Fruit fly (Drosophila melanogaster) whole organism, embryonic: Measurements from ENCODE around the gene CG6441.

Experiments used
- Ada2b ChIP-seq: fragments of 200-800 bp; sonication (Bioruptor generic); IDR thresholded peaks from 2 replicates; pipeline ENCODE4 v1.3.6; 2022; ENCODE audit warnings: missing biosample characterization, missing genetic modification characterization
- B-H1 ChIP-seq: fragments of 200-800 bp; sonication (Bioruptor generic); IDR thresholded peaks from 3 replicates; pipeline ENCODE4 v1.3.6; 2022; ENCODE audit warnings: missing biosample characterization, missing genetic modification characterization
- Bgb ChIP-seq: fragments of 200-800 bp; sonication (Bioruptor generic); IDR thresholded peaks from 2 replicates; pipeline ENCODE4 v1.3.6; 2022; ENCODE audit warnings: missing biosample characterization, missing genetic modification characterization; ENCODE audit not compliant: partially characterized antibody
- BtbVII ChIP-seq: fragments of 200-800 bp; sonication (Bioruptor generic); optimal IDR thresholded peaks from 3 replicates; lab custom pipeline; 2017; ENCODE audit warnings: missing biosample characterization, mild to moderate bottlenecking, missing genetic modification characterization
- CG10147 ChIP-seq: fragments of 200-800 bp; sonication (Bioruptor generic); optimal IDR thresholded peaks from 2 replicates; lab custom pipeline; 2019; ENCODE audit warnings: missing biosample characterization, mild to moderate bottlenecking, missing genetic modification characterization, moderate library complexity
- CG10209 ChIP-seq: fragments of 200-800 bp; sonication (Bioruptor generic); optimal IDR thresholded peaks from 3 replicates; lab custom pipeline; 2017; ENCODE audit warnings: missing biosample characterization, mild to moderate bottlenecking, missing genetic modification characterization, missing genetic modification reagents
- CG10366 ChIP-seq: fragments of 200-800 bp; sonication (Bioruptor generic); IDR thresholded peaks from 2 replicates; pipeline ENCODE4 v1.3.6; 2022; ENCODE audit warnings: missing biosample characterization, missing genetic modification characterization
- CG10979 ChIP-seq: fragments of 200-800 bp; sonication (Bioruptor generic); optimal IDR thresholded peaks from 2 replicates; lab custom pipeline; 2018; ENCODE audit warnings: missing biosample characterization, mild to moderate bottlenecking, missing genetic modification characterization, moderate library complexity
- CG11696 ChIP-seq: fragments of 200-800 bp; sonication (Bioruptor generic); IDR thresholded peaks from 2 replicates; pipeline ENCODE4 v1.3.6; 2022; ENCODE audit warnings: missing biosample characterization, missing genetic modification characterization
- CG12104 ChIP-seq: fragments of 200-800 bp; sonication (Bioruptor generic); optimal IDR thresholded peaks from 3 replicates; lab custom pipeline; 2016; ENCODE audit warnings: missing biosample characterization, missing genetic modification characterization
- CG12155 ChIP-seq: fragments of 200-800 bp; sonication (Bioruptor generic); optimal IDR thresholded peaks from 3 replicates; lab custom pipeline; 2016; ENCODE audit warnings: missing biosample characterization, missing genetic modification characterization
- CG13424 ChIP-seq: fragments of 200-800 bp; sonication (Bioruptor generic); optimal IDR thresholded peaks from 2 replicates; lab custom pipeline; 2019; ENCODE audit warnings: missing biosample characterization, mild to moderate bottlenecking, missing genetic modification characterization, moderate library complexity
- CG1603 ChIP-seq: fragments of 200-800 bp; sonication (Bioruptor generic); optimal IDR thresholded peaks from 2 replicates; lab custom pipeline; 2019; ENCODE audit warnings: missing biosample characterization, mild to moderate bottlenecking, missing genetic modification characterization, moderate library complexity
- CG17385 ChIP-seq: fragments of 200-800 bp; sonication (Bioruptor generic); optimal IDR thresholded peaks from 3 replicates; lab custom pipeline; 2018; ENCODE audit warnings: missing biosample characterization, mild to moderate bottlenecking, missing genetic modification characterization
- CG34224 ChIP-seq: fragments of 200-800 bp; sonication (Bioruptor generic); IDR thresholded peaks from 3 replicates; pipeline ENCODE4 v1.3.6; 2022; ENCODE audit warnings: missing biosample characterization, missing genetic modification characterization; ENCODE audit not compliant: partially characterized antibody
- CG34422 ChIP-seq: fragments of 200-800 bp; sonication (Bioruptor generic); IDR thresholded peaks from 3 replicates; pipeline ENCODE4 v1.3.6; 2022; ENCODE audit warnings: missing biosample characterization, missing genetic modification characterization
- CG3995 ChIP-seq: fragments of 200-800 bp; sonication (Bioruptor generic); optimal IDR thresholded peaks from 3 replicates; lab custom pipeline; 2016; ENCODE audit warnings: missing biosample characterization, missing genetic modification characterization
- CG4282 ChIP-seq: fragments of 200-800 bp; sonication (Bioruptor generic); optimal IDR thresholded peaks from 2 replicates; lab custom pipeline; 2016; ENCODE audit warnings: missing biosample characterization, missing genetic modification characterization
- CG4360 ChIP-seq: fragments of 200-800 bp; sonication (Bioruptor generic); IDR thresholded peaks from 2 replicates; pipeline ENCODE4 v1.3.6; 2022; ENCODE audit warnings: missing biosample characterization, missing genetic modification characterization
- CG6272 ChIP-seq: fragments of 200-800 bp; sonication (Bioruptor generic); IDR thresholded peaks from 2 replicates; pipeline ENCODE4 v1.3.6; 2022; ENCODE audit warnings: missing biosample characterization, missing genetic modification characterization
- CG7839 ChIP-seq: fragments of 200-800 bp; sonication (Bioruptor generic); optimal IDR thresholded peaks from 3 replicates; lab custom pipeline; 2018; ENCODE audit warnings: missing biosample characterization, mild to moderate bottlenecking, missing genetic modification characterization, moderate library complexity
- D19A ChIP-seq: fragments of 200-800 bp; optimal IDR thresholded peaks from 3 replicates; lab custom pipeline; 2019; ENCODE audit warnings: missing biosample characterization, mild to moderate bottlenecking, missing genetic modification characterization, moderate library complexity
- H15 ChIP-seq: fragments of 200-800 bp; sonication (Bioruptor generic); IDR thresholded peaks from 3 replicates; pipeline ENCODE4 v1.3.6; 2022; ENCODE audit warnings: missing biosample characterization, missing genetic modification characterization
- HLH3B ChIP-seq: fragments of 200-800 bp; sonication (Bioruptor generic); IDR thresholded peaks from 2 replicates; pipeline ENCODE4 v1.3.6; 2022; ENCODE audit warnings: missing biosample characterization, missing genetic modification characterization
- Lpt ChIP-seq: fragments of >200 bp; optimal IDR thresholded peaks from 2 replicates; lab custom pipeline; 2018; ENCODE audit warnings: missing biosample characterization, missing genetic modification characterization
- Ravus ChIP-seq: fragments of 200-800 bp; sonication (Bioruptor generic); IDR thresholded peaks from 2 replicates; pipeline ENCODE4 v1.3.6; 2022; ENCODE audit warnings: missing biosample characterization, missing genetic modification characterization
- Scr ChIP-seq: fragments of 200-800 bp; sonication (Bioruptor generic); IDR thresholded peaks from 2 replicates; pipeline ENCODE4 v1.3.6; 2022; ENCODE audit warnings: missing biosample characterization, missing genetic modification characterization; ENCODE audit not compliant: partially characterized antibody
- Side ChIP-seq: fragments of 200-800 bp; sonication (Bioruptor generic); optimal IDR thresholded peaks from 2 replicates; lab custom pipeline; 2016; ENCODE audit warnings: missing biosample characterization, missing genetic modification characterization
- Sin3A ChIP-seq: fragments of >200 bp; optimal IDR thresholded peaks from 2 replicates; lab custom pipeline; 2018
- Taf1 ChIP-seq: fragments of 200-800 bp; sonication (Bioruptor generic); IDR thresholded peaks from 2 replicates; pipeline ENCODE4 v1.3.6; 2022; ENCODE audit warnings: missing biosample characterization, missing genetic modification characterization
- Trl ChIP-seq, 3 experiments: fragments of >200 bp in 2 of 3; fragments of 200-800 bp in 1 of 3; sonication (Bioruptor generic) in 1 of 3; optimal IDR thresholded peaks; 2 replicates in 1 of 3; 3 replicates in 2 of 3; lab custom pipeline; 2016 to 2017; ENCODE audit warnings: missing biosample characterization in 1 of 3, missing genetic modification characterization in 1 of 3
- aop ChIP-seq: fragments of 200-800 bp; sonication (Bioruptor generic); IDR thresholded peaks from 2 replicates; pipeline ENCODE4 v1.3.6; 2022; ENCODE audit warnings: missing biosample characterization, missing genetic modification characterization
- chif ChIP-seq, 2 experiments: fragments of 200-800 bp; sonication (Bioruptor generic); optimal IDR thresholded peaks; 3 replicates each; lab custom pipeline; 2016; ENCODE audit warnings: missing biosample characterization in 2 of 2, missing genetic modification characterization in 2 of 2
- cwo ChIP-seq: fragments of 200-800 bp; sonication (Bioruptor generic); optimal IDR thresholded peaks from 3 replicates; lab custom pipeline; 2017; ENCODE audit warnings: missing biosample characterization, missing genetic modification characterization, mild to moderate bottlenecking, moderate library complexity, missing genetic modification reagents
- dysf ChIP-seq: fragments of 200-800 bp; sonication (Bioruptor generic); IDR thresholded peaks from 3 replicates; pipeline ENCODE4 v1.3.6; 2022; ENCODE audit warnings: missing biosample characterization, missing genetic modification characterization
- grau ChIP-seq: fragments of 200-800 bp; optimal IDR thresholded peaks from 3 replicates; lab custom pipeline; 2019; ENCODE audit warnings: missing biosample characterization, mild to moderate bottlenecking, missing genetic modification characterization, moderate library complexity
- gro ChIP-seq: fragments of 200-800 bp; sonication (Bioruptor generic); optimal IDR thresholded peaks from 2 replicates; lab custom pipeline; 2016; ENCODE audit warnings: missing biosample characterization, missing genetic modification characterization
- onecut ChIP-seq: fragments of 200-800 bp; sonication (Bioruptor generic); IDR thresholded peaks from 2 replicates; pipeline ENCODE4 v1.3.6; 2022; ENCODE audit warnings: missing biosample characterization, missing genetic modification characterization
- org-1 ChIP-seq: fragments of 200-800 bp; sonication (Bioruptor generic); optimal IDR thresholded peaks from 2 replicates; lab custom pipeline; 2017; ENCODE audit warnings: missing biosample characterization, missing genetic modification characterization
- pan ChIP-seq, 4 experiments: fragments of >200 bp in 3 of 4; fragments of 200-800 bp in 1 of 4; sonication (Bioruptor generic) in 1 of 4; optimal IDR thresholded peaks in 3 of 4; IDR thresholded peaks in 1 of 4; 2 replicates each; pipeline versions ENCODE4 v1.3.6 to Lab custom; 2017 to 2022; ENCODE audit warnings: missing biosample characterization in 2 of 4, missing genetic modification characterization in 2 of 4, mixed read lengths in 1 of 4
- prd ChIP-seq, 3 experiments: fragments of >200 bp in 2 of 3; fragments of 200-800 bp in 1 of 3; sonication (Bioruptor generic) in 1 of 3; optimal IDR thresholded peaks in 2 of 3; IDR thresholded peaks in 1 of 3; 2 replicates in 2 of 3; 3 replicates in 1 of 3; pipeline versions ENCODE4 v1.3.6 to Lab custom; 2017 to 2022; ENCODE audit warnings: missing biosample characterization in 1 of 3, missing genetic modification characterization in 1 of 3
- pzg ChIP-seq: fragments of 200-800 bp; sonication (Bioruptor generic); optimal IDR thresholded peaks from 3 replicates; lab custom pipeline; 2018; ENCODE audit warnings: missing biosample characterization, mild to moderate bottlenecking, missing genetic modification characterization, moderate library complexity
- shn ChIP-seq: fragments of 200-800 bp; sonication (Bioruptor generic); optimal IDR thresholded peaks from 3 replicates; lab custom pipeline; 2016; ENCODE audit warnings: missing biosample characterization, missing genetic modification characterization
- sna ChIP-seq: fragments of 200-800 bp; sonication (Bioruptor generic); IDR thresholded peaks from 2 replicates; pipeline ENCODE4 v1.3.6; 2022; ENCODE audit warnings: missing biosample characterization, missing genetic modification characterization; ENCODE audit not compliant: partially characterized antibody
- toy ChIP-seq: fragments of 200-800 bp; sonication (Bioruptor generic); IDR thresholded peaks from 2 replicates; pipeline ENCODE4 v1.3.6; 2022; ENCODE audit warnings: missing biosample characterization, missing genetic modification characterization
- twi ChIP-seq: fragments of 200-800 bp; optimal IDR thresholded peaks from 2 replicates; lab custom pipeline; 2019; ENCODE audit warnings: missing biosample characterization, mild to moderate bottlenecking, missing genetic modification characterization, moderate library complexity
- tx ChIP-seq: fragments of 200-800 bp; sonication (Bioruptor generic); optimal IDR thresholded peaks from 2 replicates; lab custom pipeline; 2016; ENCODE audit warnings: missing biosample characterization, missing genetic modification characterization

The CG6441 gene

DNA sequence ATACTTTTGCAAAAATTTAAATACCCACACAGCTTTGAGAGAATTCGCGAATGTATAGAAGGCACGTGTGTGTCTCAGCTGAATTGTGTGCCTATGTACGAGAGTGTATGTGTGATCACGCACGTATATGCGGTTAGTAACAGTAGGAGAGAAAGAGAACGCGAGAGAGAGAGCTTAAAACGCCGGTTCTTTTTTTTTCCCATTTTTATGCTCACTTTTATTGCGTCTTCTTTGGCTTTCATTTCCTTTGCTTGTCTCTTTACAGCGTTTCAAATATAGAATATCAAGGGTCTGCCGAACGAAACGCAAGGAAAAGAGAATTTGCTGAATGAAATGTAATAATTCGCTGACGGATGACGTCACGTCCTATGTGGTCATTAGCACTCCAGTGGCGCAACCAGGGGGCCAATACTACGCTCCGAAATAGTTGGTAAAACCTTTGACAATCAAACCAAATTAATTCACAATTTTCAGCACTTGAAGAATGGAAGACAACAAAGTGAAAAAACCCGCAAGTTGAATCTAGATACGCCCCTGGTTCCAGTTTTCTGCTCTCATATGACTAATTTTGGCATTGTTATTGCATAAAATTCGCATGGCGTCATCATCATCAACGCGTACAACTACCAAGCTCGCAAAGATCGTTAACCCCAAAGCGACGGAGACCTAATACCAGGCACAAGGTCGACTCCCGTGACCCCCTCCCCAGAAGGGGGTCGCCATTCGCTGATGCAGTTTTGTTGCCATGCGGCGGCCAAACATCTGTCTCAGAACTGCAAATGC is 49.4 kb upstream of the CG6441 start (continued):
- peak; percentile 47; the same call in 1 of the 3 replicates for TF ChIP-seq CG34422 (GFP tag; lab: Robert Waterston, UW)
- peak; percentile 6 for TF ChIP-seq pzg
- no peak for TF ChIP-seq aop (GFP tag; lab: Robert Waterston, UW)
- no peak for TF ChIP-seq Bgb (GFP tag; lab: Robert Waterston, UW)
- peak; percentile 70 for TF ChIP-seq Ada2b (GFP tag; lab: Robert Waterston, UW)
- TF ChIP-seq onecut (GFP tag; lab: Robert Waterston, UW) = peak; percentile 6; the same call in 1 of the 2 replicates
- TF ChIP-seq Scr (GFP tag; lab: Robert Waterston, UW) = no peak
- no peak for TF ChIP-seq prd (optimal IDR thresholded peaks at IDR 0.05; lab: Kevin White, UChicago)
- peak; percentile 70; the same call in 2 of the 3 replicates for TF ChIP-seq prd (GFP tag; IDR thresholded peaks at IDR 0.05; lab: Robert Waterston, UW)
- peak; percentile 82 for TF ChIP-seq CG10147 (GFP tag; lab: Kevin White, UChicago)
- no peak for TF ChIP-seq CG10979 (tag; lab: Kevin White, UChicago)
- no peak; the same call in 1 of the 2 replicates for TF ChIP-seq CG4360 (GFP tag; lab: Robert Waterston, UW)
- TF ChIP-seq grau (tag; lab: Kevin White, UChicago) = peak; percentile 64
- peak; percentile 8 for TF ChIP-seq CG4282
- TF ChIP-seq CG6272 (GFP tag; lab: Robert Waterston, UW) = 0 out of 2 replicates have a peak, but pooled peaks have one; percentile 29
- TF ChIP-seq CG13424 = peak; percentile 26
- TF ChIP-seq HLH3B (GFP tag; lab: Robert Waterston, UW) = 0 out of 2 replicates have a peak, but pooled peaks have one; percentile 7
- no peak for TF ChIP-seq Sin3A (lab: Kevin White, UChicago)
- TF ChIP-seq Lpt (GFP tag; lab: Kevin White, UChicago) = no peak
- TF ChIP-seq CG12104 (GFP tag; lab: Kevin White, UChicago) = no peak
- TF ChIP-seq Side (GFP tag; lab: Kevin White, UChicago) = peak; percentile 36
- TF ChIP-seq Ravus (GFP tag; lab: Robert Waterston, UW) = peak; percentile 52
- TF ChIP-seq CG17385 (GFP tag; lab: Kevin White, UChicago) = peak; percentile 8
- peak; percentile 61 for TF ChIP-seq CG7839
- no peak for TF ChIP-seq sna
- TF ChIP-seq org-1 (GFP tag; lab: Kevin White, UChicago) = peak; percentile 51
- peak; percentile 83 for TF ChIP-seq Taf1
- TF ChIP-seq CG10209 (GFP tag; lab: Kevin White, UChicago) = peak; percentile 55
- no peak for TF ChIP-seq pan (optimal IDR thresholded peaks at IDR 0.05; lab: Kevin White, UChicago)
- TF ChIP-seq pan (GFP tag; optimal IDR thresholded peaks at IDR 0.05 in 1 of 2, IDR thresholded peaks at IDR 0.05 in 1 of 2) = peak in 1 of 2 experiments; percentile 51
- no peak for TF ChIP-seq D19A (tag; lab: Kevin White, UChicago)
- TF ChIP-seq toy (GFP tag; lab: Robert Waterston, UW) = peak; percentile 74; the same call in 1 of the 2 replicates
- peak; percentile 18; the same call in 1 of the 3 replicates for TF ChIP-seq B-H1 (GFP tag; lab: Robert Waterston, UW)
- TF ChIP-seq twi (tag; lab: Kevin White, UChicago) = no peak
- peak; percentile 65 for TF ChIP-seq tx (GFP tag; lab: Kevin White, UChicago)
- TF ChIP-seq gro (GFP tag; lab: Kevin White, UChicago) = peak; percentile 88
- TF ChIP-seq CG12155 (GFP tag; lab: Kevin White, UChicago) = peak; percentile 77
- peak; percentile 8 for TF ChIP-seq cwo
- TF ChIP-seq Trl (optimal IDR thresholded peaks at IDR 0.05; lab: Kevin White, UChicago) = peak; percentile 52 to 85
- peak; percentile 42 for TF ChIP-seq Trl (GFP tag; optimal IDR thresholded peaks at IDR 0.05; lab: Kevin White, UChicago)
- peak; percentile 72; the same call in 2 of the 3 replicates for TF ChIP-seq dysf (GFP tag; lab: Robert Waterston, UW)
- TF ChIP-seq CG11696 (GFP tag; lab: Robert Waterston, UW) = no peak
- TF ChIP-seq CG1603 (tag; lab: Kevin White, UChicago) = peak; percentile 19
- TF ChIP-seq shn (GFP tag; lab: Kevin White, UChicago) = peak; percentile 59
- TF ChIP-seq CG3995 (GFP tag; lab: Kevin White, UChicago) = peak; percentile 34
- TF ChIP-seq chif (GFP tag; optimal IDR thresholded peaks at IDR 0.05; lab: Kevin White, UChicago) = peak in 1 of 2 experiments; percentile 35
- TF ChIP-seq CG10366 = peak; percentile 63
- TF ChIP-seq H15 (GFP tag; lab: Robert Waterston, UW) = 0 out of 3 replicates have a peak, but pooled peaks have one; percentile 20
- peak; percentile 56 for TF ChIP-seq BtbVII (GFP tag; lab: Kevin White, UChicago)
- 0 out of 3 replicates have a peak, but pooled peaks have one; percentile 29 for TF ChIP-seq CG34224 (GFP tag; lab: Robert Waterston, UW)
